Worm (Caenorhabditis elegans): Measurements from ENCODE around the gene fbxb-11.

- TF ChIP-seq mep-1 (tag; optimal IDR thresholded peaks at IDR 0.05) = no peak
- TF ChIP-seq F49E8.2 (tag; optimal IDR thresholded peaks at IDR 0.05; ENCODE audit: borderline replicate concordance) = no peak
- TF ChIP-seq ama-1 (optimal IDR thresholded peaks at IDR 0.05) = no peak
- TF ChIP-seq snpc-1.2 (GFP tag; IDR thresholded peaks at IDR 0.05) = no peak
- no peak for TF ChIP-seq nhr-25 (tag; optimal IDR thresholded peaks at IDR 0.05; ENCODE audit: borderline replicate concordance, insufficient read depth)
- TF ChIP-seq unc-62 (GFP tag; optimal IDR thresholded peaks at IDR 0.05 in 1 of 2) = peak in 1 of 2 experiments; percentile 96
- TF ChIP-seq unc-62 (tag; optimal IDR thresholded peaks at IDR 0.05) = no peak
- TF ChIP-seq jun-1 (tag; optimal IDR thresholded peaks at IDR 0.05) = no peak
- no peak for TF ChIP-seq dpl-1 (GFP tag; optimal IDR thresholded peaks at IDR 0.05)
- TF ChIP-seq lin-29 (GFP tag; IDR thresholded peaks at IDR 0.05) = no peak
Observed at ce11 chrII:1735145-1735544, 10.7 kb downstream of the fbxb-11 start.

Measured in whole organism, L4 larva.